Worm (Caenorhabditis elegans) whole organism, mixed stage, embryonic: ENCODE data around the gene cpt-5.

Experiments
- elt-1 ChIP-seq: sonication (generic microtip); optimal IDR thresholded peaks from 2 replicates; lab custom pipeline; 2017; ENCODE audit warnings: missing genetic modification characterization, mild to moderate bottlenecking, missing compliant biosample characterization, antibody characterized with exemption, moderate library complexity, borderline replicate concordance; ENCODE audit not compliant: insufficient read depth
- flh-1 ChIP-seq: fragments of 200-800 bp; sonication (Bioruptor generic); optimal IDR thresholded peaks from 2 replicates; lab custom pipeline; 2018; ENCODE audit warnings: mild to moderate bottlenecking, missing genetic modification characterization, moderate library complexity, missing compliant biosample characterization
- lin-13 ChIP-seq: fragments of 150-350 bp; optimal IDR thresholded peaks from 2 replicates; lab custom pipeline; 2014; ENCODE audit warnings: missing biosample characterization, missing genetic modification characterization
- mab-5 ChIP-seq: fragments of 150-350 bp; optimal IDR thresholded peaks from 2 replicates; lab custom pipeline; 2014; ENCODE audit warnings: missing biosample characterization, missing genetic modification characterization
- mep-1 ChIP-seq: fragments of 150-350 bp; optimal IDR thresholded peaks from 2 replicates; lab custom pipeline; 2017; ENCODE audit warnings: missing biosample characterization, missing genetic modification reagents, missing genetic modification characterization, inconsistent platforms

- TF ChIP-seq flh-1 = no peak
- TF ChIP-seq lin-13 (tag; lab: Kevin White, UChicago) = no peak
- TF ChIP-seq mep-1 (tag; lab: Kevin White, UChicago) = no peak
- no peak for TF ChIP-seq mab-5 (tag; lab: Kevin White, UChicago)
- no peak for TF ChIP-seq elt-1 (tag; lab: Kevin White, UChicago)
Measured at ce11 chrV:13889516-13889915, 16.5 kb downstream of the cpt-5 start, which contains the start of gene spp-12.
